Comparison of ENCODE assay signal across 1 fruit fly cellular context in the genomic region with DNA sequence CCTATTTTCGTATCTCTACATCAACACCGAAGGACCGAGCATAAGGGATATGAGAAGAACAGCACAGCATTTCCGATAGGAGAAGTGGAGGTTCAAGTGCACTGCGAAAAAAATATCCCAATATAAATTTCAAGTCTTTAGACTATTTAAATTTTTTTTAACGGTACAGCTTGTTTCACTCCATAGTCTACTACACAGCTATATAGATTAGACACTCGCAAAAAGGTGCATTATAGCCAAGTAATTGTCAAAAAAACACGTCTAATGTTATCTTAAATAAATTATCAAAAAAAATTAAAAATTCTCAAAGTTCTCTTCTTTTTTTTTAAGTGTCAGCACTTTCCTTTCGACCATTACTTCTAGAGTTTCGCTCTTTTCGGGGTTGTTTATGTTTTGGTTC.
TF ChIP-seq lines count a peak whose summit lies in the region.

No protein-coding gene starts in this region.

TF ChIP-seq in whole organism, embryonic, 481 proteins besides CTCF, POLR2A, EP300 and RAD21 (continued from another document):
- TF ChIP-seq prd (optimal IDR thresholded peaks at IDR 0.05; lab: Kevin White, UChicago) (no peak), prd (GFP tag; IDR thresholded peaks at IDR 0.05; lab: Robert Waterston, UW) (peak; percentile 62), dm (GFP tag; optimal IDR thresholded peaks at IDR 0.05; lab: Kevin White, UChicago) (no peak), CG31365 (tag; optimal IDR thresholded peaks at IDR 0.05; lab: Kevin White, UChicago) (no peak), CG8089 (GFP tag; optimal IDR thresholded peaks at IDR 0.05; lab: Kevin White, UChicago) (no peak), CG30403 (GFP tag; optimal IDR thresholded peaks at IDR 0.05; lab: Kevin White, UChicago) (peak; percentile 39), HmgZ (tag; optimal IDR thresholded peaks at IDR 0.05; lab: Kevin White, UChicago) (peak; percentile 47), Dfd (GFP tag; optimal IDR thresholded peaks at IDR 0.05; lab: Kevin White, UChicago) (no peak), wek (GFP tag; optimal IDR thresholded peaks at IDR 0.05; lab: Kevin White, UChicago) (no peak), fru (optimal IDR thresholded peaks at IDR 0.05; lab: Kevin White, UChicago) (no peak), caup (GFP tag; optimal IDR thresholded peaks at IDR 0.05; lab: Kevin White, UChicago; ENCODE audit: severe bottlenecking) (peak; percentile 69), zen (tag; optimal IDR thresholded peaks at IDR 0.05; lab: Kevin White, UChicago) (peak; percentile 6), CG4404 (GFP tag; IDR thresholded peaks at IDR 0.05; lab: Robert Waterston, UW) (peak; percentile 18; the same call in 1 of the 2 replicates), CG15514 (GFP tag; optimal IDR thresholded peaks at IDR 0.05; lab: Kevin White, UChicago) (peak; percentile 30), CG7839 (tag; optimal IDR thresholded peaks at IDR 0.05; lab: Kevin White, UChicago) (peak; percentile 71), H15 (GFP tag; IDR thresholded peaks at IDR 0.05; lab: Robert Waterston, UW) (no peak), CG10209 (GFP tag; optimal IDR thresholded peaks at IDR 0.05; lab: Kevin White, UChicago) (peak; percentile 64), CG1647 (GFP tag; optimal IDR thresholded peaks at IDR 0.05; lab: Kevin White, UChicago) (no peak), Dad (GFP tag; optimal IDR thresholded peaks at IDR 0.05; lab: Kevin White, UChicago) (no peak), Pdp1 (GFP tag; optimal IDR thresholded peaks at IDR 0.05; lab: Kevin White, UChicago) (peak in 1 of 2 experiments; percentile 21), ttk (GFP tag; IDR thresholded peaks at IDR 0.05; lab: Robert Waterston, UW) (peak; percentile 52; the same call in 1 of the 2 replicates), dimm (GFP tag; IDR thresholded peaks at IDR 0.05; lab: Robert Waterston, UW) (no peak), exex (tag; optimal IDR thresholded peaks at IDR 0.05; lab: Kevin White, UChicago) (no peak), slbo (GFP tag; IDR thresholded peaks at IDR 0.05; lab: Robert Waterston, UW) (peak; percentile 59), Bgb (GFP tag; IDR thresholded peaks at IDR 0.05; lab: Robert Waterston, UW; ENCODE audit: partially characterized antibody) (no peak), chinmo (GFP tag; IDR thresholded peaks at IDR 0.05; lab: Robert Waterston, UW; ENCODE audit: partially characterized antibody) (no peak), chn (GFP tag; optimal IDR thresholded peaks at IDR 0.05; lab: Kevin White, UChicago) (no peak), chm (GFP tag; IDR thresholded peaks at IDR 0.05; lab: Robert Waterston, UW) (no peak), wor (GFP tag; IDR thresholded peaks at IDR 0.05; lab: Robert Waterston, UW) (no peak; the same call in 1 of the 2 replicates), CG17359 (tag; optimal IDR thresholded peaks at IDR 0.05; lab: Kevin White, UChicago) (peak; percentile 55), CG12071 (GFP tag; optimal IDR thresholded peaks at IDR 0.05; lab: Kevin White, UChicago) (no peak), CG4707 (GFP tag; optimal IDR thresholded peaks at IDR 0.05; lab: Kevin White, UChicago) (no peak), eve (GFP tag; optimal IDR thresholded peaks at IDR 0.05; lab: Kevin White, UChicago) (peak in 1 of 2 experiments; percentile 63), CG9876 (GFP tag; optimal IDR thresholded peaks at IDR 0.05; lab: Kevin White, UChicago) (no peak), Hmx (GFP tag; optimal IDR thresholded peaks at IDR 0.05; lab: Kevin White, UChicago) (no peak), ERR (GFP tag; optimal IDR thresholded peaks at IDR 0.05; lab: Kevin White, UChicago) (no peak), Meics (GFP tag; optimal IDR thresholded peaks at IDR 0.05; lab: Kevin White, UChicago) (peak; percentile 72), btn (GFP tag; optimal IDR thresholded peaks at IDR 0.05; lab: Kevin White, UChicago) (no peak)
